Worm (Caenorhabditis elegans): ENCODE results near the gene nex-1.

ce11 chrIII:5274250-5274649, 48.8 kb downstream of the nex-1 start:
- TF ChIP-seq lin-15B (tag; optimal IDR thresholded peaks at IDR 0.05) (no peak), egl-27 (tag; optimal IDR thresholded peaks at IDR 0.05) (no peak), duxl-1 (tag; optimal IDR thresholded peaks at IDR 0.05; ENCODE audit: poor library complexity) (no peak), lir-3 (tag; optimal IDR thresholded peaks at IDR 0.05) (no peak), mxl-2 (GFP tag; conservative IDR thresholded peaks at IDR 0.05) (no peak)

Data from whole organism, L4 larva.